Worm (Caenorhabditis elegans): ENCODE measurements around the gene F26G1.1.
"Not testable (repeated sequence)": the region's sequence is repeated elsewhere in the genome, so short reads cannot be mapped to it uniquely, and the experiment has no call there.

The F26G1.1 gene

ce11 chrII:4827734-4828609 lies 36.6 kb downstream of the F26G1.1 start, which contains the start of the genes fbxb-88 and tbck-1:
fbxb-88 (minus strand) TSS chrII:4827884.
tbck-1 (plus strand) TSS chrII:4828559.
- no peak for TF ChIP-seq nfya-1 (tag; optimal IDR thresholded peaks at IDR 0.05)
- TF ChIP-seq C08G9.2 (tag; optimal IDR thresholded peaks at IDR 0.05), result no peak
- TF ChIP-seq ets-4 (tag; optimal IDR thresholded peaks at IDR 0.05), result no peak
- peak; percentile 0 for TF ChIP-seq ceh-34 (tag; optimal IDR thresholded peaks at IDR 0.05)
- no peak for TF ChIP-seq ceh-19 (GFP tag; optimal IDR thresholded peaks at IDR 0.05)
- peak; percentile 68 for TF ChIP-seq unc-55 (GFP tag; optimal IDR thresholded peaks at IDR 0.05)
- no peak for TF ChIP-seq ceh-6 (GFP tag; optimal IDR thresholded peaks at IDR 0.05)

- TF ChIP-seq ceh-34 (tag; optimal IDR thresholded peaks at IDR 0.05) (no peak), ets-4 (tag; optimal IDR thresholded peaks at IDR 0.05) (no peak), odd-2 (tag; optimal IDR thresholded peaks at IDR 0.05) (no peak), ceh-48 (tag; optimal IDR thresholded peaks at IDR 0.05) (no peak), ama-1 (optimal IDR thresholded peaks at IDR 0.05) (no peak), ceh-14 (tag; optimal IDR thresholded peaks at IDR 0.05) (no peak), elt-4 (tag; optimal IDR thresholded peaks at IDR 0.05) (no peak), hlh-30 (tag; optimal IDR thresholded peaks at IDR 0.05; ENCODE audit: insufficient read depth) (no peak), hlh-6 (tag; optimal IDR thresholded peaks at IDR 0.05) (no peak)
These were observed 43.3 kb downstream of the F26G1.1 start, which contains the start of the genes C33F10.11 and C33F10.1 for ce11 chrII:4834761-4835160. C33F10.11 (minus strand) TSS chrII:4834861. C33F10.1 (plus strand) TSS chrII:4835023.

- TF ChIP-seq nhr-11 (tag; optimal IDR thresholded peaks at IDR 0.05) (no peak), madf-2 (tag; optimal IDR thresholded peaks at IDR 0.05) (no peak), pax-1 (tag; optimal IDR thresholded peaks at IDR 0.05) (no peak), dmd-4 (tag; optimal IDR thresholded peaks at IDR 0.05; ENCODE audit: borderline replicate concordance) (no peak), pros-1 (tag; optimal IDR thresholded peaks at IDR 0.05) (no peak), hlh-30 (tag; optimal IDR thresholded peaks at IDR 0.05; ENCODE audit: insufficient read depth) (no peak), ttx-3 (tag; optimal IDR thresholded peaks at IDR 0.05) (no peak), che-1 (tag; optimal IDR thresholded peaks at IDR 0.05) (no peak), ceh-30 (tag; optimal IDR thresholded peaks at IDR 0.05) (no peak), K09A11.1 (tag; optimal IDR thresholded peaks at IDR 0.05; ENCODE audit: insufficient read depth) (no peak), nhr-232 (tag; optimal IDR thresholded peaks at IDR 0.05) (no peak), lim-6 (tag; optimal IDR thresholded peaks at IDR 0.05) (no peak)
These were observed 46.2 kb downstream of the F26G1.1 start, which contains the start of gene C33F10.12 for ce11 chrII:4837659-4838058. C33F10.12 (minus strand) TSS chrII:4837759.

- TF ChIP-seq ttx-3, elt-4, zip-5 (tag; optimal IDR thresholded peaks at IDR 0.05): not testable (repeated sequence)
These were observed 50.8 kb downstream of the F26G1.1 start, which contains the start of the genes T23B7.2 and nspd-4 for ce11 chrII:4842143-4842658. T23B7.2 (minus strand) TSS chrII:4842243. nspd-4 (plus strand) TSS chrII:4842608.
